Fruit fly (Drosophila melanogaster): ENCODE results near the gene CG9213.
A peak's percentile ranks its signal among the peaks of the same experiment; 100 is the strongest.

Gene CG9213

DNA sequence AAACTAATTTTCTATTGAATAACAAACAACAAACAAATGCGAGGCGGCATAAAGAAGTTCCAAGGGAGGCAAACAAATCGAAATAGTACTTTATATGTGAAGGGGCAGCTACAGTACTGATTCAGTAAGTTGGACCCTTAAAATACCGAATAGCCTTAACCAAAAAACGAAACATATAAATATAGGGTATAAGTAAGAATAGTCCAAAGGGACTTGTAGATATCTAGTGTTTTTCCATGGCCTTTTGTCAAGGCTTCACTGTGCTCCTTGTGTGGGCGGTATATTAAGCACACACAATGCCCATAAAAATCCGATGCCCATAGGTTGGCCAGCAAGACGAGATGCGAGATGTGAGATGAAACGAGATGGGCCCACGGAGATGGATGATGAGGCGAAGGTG is 42.3 kb downstream of the CG9213 start (continued):
- TF ChIP-seq Rfx (GFP tag; IDR thresholded peaks at IDR 0.05) (peak; percentile 72), lmd (GFP tag; IDR thresholded peaks at IDR 0.05) (peak; percentile 62), grau (tag; optimal IDR thresholded peaks at IDR 0.05) (peak; percentile 75), CG33213 (GFP tag; optimal IDR thresholded peaks at IDR 0.05) (peak; percentile 2), eyg (GFP tag; optimal IDR thresholded peaks at IDR 0.05) (no peak), kni (GFP tag; optimal IDR thresholded peaks at IDR 0.05) (no peak), CG11723 (GFP tag; optimal IDR thresholded peaks at IDR 0.05) (no peak), dimm (GFP tag; IDR thresholded peaks at IDR 0.05) (no peak), Hmr (GFP tag; optimal IDR thresholded peaks at IDR 0.05) (peak; percentile 43), CG9215 (GFP tag; IDR thresholded peaks at IDR 0.05) (peak; percentile 62; the same call in 1 of the 2 replicates), Ets65A (GFP tag) (peak; percentile 65), ttk (GFP tag; IDR thresholded peaks at IDR 0.05) (peak; percentile 59; the same call in 1 of the 2 replicates), otp (GFP tag; IDR thresholded peaks at IDR 0.05) (peak; percentile 54; the same call in 1 of the 3 replicates), Lpt (GFP tag; optimal IDR thresholded peaks at IDR 0.05) (no peak), CG2678 (tag; optimal IDR thresholded peaks at IDR 0.05) (peak; percentile 62), gce (GFP tag; IDR thresholded peaks at IDR 0.05) (peak; percentile 52; the same call in 1 of the 3 replicates), ap (GFP tag; IDR thresholded peaks at IDR 0.05) (0 out of 2 replicates have a peak, but pooled peaks have one; percentile 18), Doc2 (GFP tag; IDR thresholded peaks at IDR 0.05) (no peak), CG11456 (GFP tag; IDR thresholded peaks at IDR 0.05) (peak; percentile 66; the same call in 1 of the 3 replicates), sens (GFP tag) (peak; percentile 86), CG18599 (GFP tag; optimal IDR thresholded peaks at IDR 0.05) (peak; percentile 62), CG42726 (GFP tag; IDR thresholded peaks at IDR 0.05; ENCODE audit: partially characterized antibody) (no peak), CG2120 (GFP tag; optimal IDR thresholded peaks at IDR 0.05) (peak; percentile 44), gsb-n (tag; optimal IDR thresholded peaks at IDR 0.05) (no peak), CG7839 (tag; optimal IDR thresholded peaks at IDR 0.05) (peak; percentile 53), lab (GFP tag; optimal IDR thresholded peaks at IDR 0.05) (peak; percentile 60), Dip3 (GFP tag; optimal IDR thresholded peaks at IDR 0.05) (no peak), cwo (GFP tag; optimal IDR thresholded peaks at IDR 0.05) (peak; percentile 27), Awh (GFP tag; IDR thresholded peaks at IDR 0.05) (no peak), caup (GFP tag; optimal IDR thresholded peaks at IDR 0.05; ENCODE audit: severe bottlenecking) (peak; percentile 21), rib (GFP tag; IDR thresholded peaks at IDR 0.05) (no peak), dmrt99B (tag; optimal IDR thresholded peaks at IDR 0.05) (peak; percentile 62), sens-2 (GFP tag; IDR thresholded peaks at IDR 0.05) (0 out of 2 replicates have a peak, but pooled peaks have one; percentile 20), Mes4 (GFP tag; optimal IDR thresholded peaks at IDR 0.05) (no peak), Xbp1 (GFP tag; optimal IDR thresholded peaks at IDR 0.05) (peak; percentile 41), bcd (GFP tag; optimal IDR thresholded peaks at IDR 0.05) (peak; percentile 17), CG13624 (GFP tag; optimal IDR thresholded peaks at IDR 0.05) (no peak), CG11085 (GFP tag; IDR thresholded peaks at IDR 0.05) (0 out of 2 replicates have a peak, but pooled peaks have one; percentile 30), tgo (GFP tag; IDR thresholded peaks at IDR 0.05) (peak; percentile 47; the same call in 1 of the 3 replicates), onecut (GFP tag; IDR thresholded peaks at IDR 0.05) (peak; percentile 52), Blimp-1 (GFP tag; optimal IDR thresholded peaks at IDR 0.05) (peak; percentile 41), CG15269 (tag; optimal IDR thresholded peaks at IDR 0.05) (peak; percentile 45), ab (GFP tag; optimal IDR thresholded peaks at IDR 0.05) (no peak), Chrac-16 (GFP tag; optimal IDR thresholded peaks at IDR 0.05) (no peak), dysf (GFP tag; IDR thresholded peaks at IDR 0.05) (peak; percentile 67), gem (tag; optimal IDR thresholded peaks at IDR 0.05) (peak; percentile 62), nmo (GFP tag; optimal IDR thresholded peaks at IDR 0.05) (peak; percentile 18), CG6689 (GFP tag; IDR thresholded peaks at IDR 0.05) (peak; percentile 47; the same call in 1 of the 2 replicates), Fer1 (GFP tag; optimal IDR thresholded peaks at IDR 0.05) (peak; percentile 7), CG4820 (GFP tag; optimal IDR thresholded peaks at IDR 0.05) (peak; percentile 26), CG14667 (GFP tag; IDR thresholded peaks at IDR 0.05) (peak; percentile 10; the same call in 1 of the 2 replicates)
